Worm (Caenorhabditis elegans) whole organism, late embryonic: ENCODE data around the gene str-88.

Experiments used
- ceh-30 ChIP-seq: fragments of 150-350 bp; optimal IDR thresholded peaks from 2 replicates; lab custom pipeline; 2014; ENCODE audit warnings: missing biosample characterization, missing genetic modification characterization
- madf-2 ChIP-seq: sonication (generic microtip); optimal IDR thresholded peaks from 2 replicates; lab custom pipeline; 2017; ENCODE audit warnings: missing genetic modification characterization, missing compliant biosample characterization

- TF ChIP-seq madf-2 (tag; lab: Kevin White, UChicago), result no peak
- TF ChIP-seq ceh-30, result no peak
These were observed 3.8 kb downstream of the str-88 start, which contains the start of gene srh-251 for ce11 chrV:15379817-15380216.
